Worm (Caenorhabditis elegans) whole organism, L1 larva: ENCODE data around the gene F54D5.24.
A peak's percentile ranks its signal among the peaks of the same experiment; 100 is the strongest.

ENCODE experiments used
- C04F5.9 ChIP-seq: sonication (generic microtip); optimal IDR thresholded peaks from 2 replicates; lab custom pipeline; 2016; ENCODE audit warnings: missing genetic modification characterization, missing compliant biosample characterization
- C16A3.4 ChIP-seq: fragments of 150-350 bp; optimal IDR thresholded peaks from 2 replicates; lab custom pipeline; 2014; ENCODE audit warnings: missing biosample characterization, missing genetic modification characterization
- C34B4.2 ChIP-seq: sonication (generic microtip); optimal IDR thresholded peaks from 2 replicates; lab custom pipeline; 2017; ENCODE audit warnings: mild to moderate bottlenecking, missing genetic modification characterization, missing compliant biosample characterization
- F16B12.6 ChIP-seq: fragments of 150-350 bp; optimal IDR thresholded peaks from 2 replicates; lab custom pipeline; 2014; ENCODE audit warnings: missing biosample characterization, missing genetic modification characterization
- blmp-1 ChIP-seq: fragments of 150-350 bp; optimal IDR thresholded peaks from 2 replicates; lab custom pipeline; 2014; ENCODE audit warnings: missing biosample characterization, missing genetic modification characterization
- ceh-90 ChIP-seq: sonication (generic microtip); optimal IDR thresholded peaks from 2 replicates; lab custom pipeline; 2016; ENCODE audit warnings: missing genetic modification characterization, missing compliant biosample characterization
- ces-1 ChIP-seq: fragments of 150-350 bp; optimal IDR thresholded peaks from 2 replicates; lab custom pipeline; 2014; ENCODE audit warnings: missing biosample characterization, missing genetic modification reagents, missing genetic modification characterization
- dpl-1 ChIP-seq, 3 experiments: fragments of 150-350 bp in 2 of 3; sonication (generic microtip) in 1 of 3; optimal IDR thresholded peaks; 2 replicates each; lab custom pipeline; 2014 to 2017; ENCODE audit warnings: missing biosample characterization in 3 of 3, missing genetic modification characterization in 3 of 3, missing genetic modification reagents in 3 of 3
- dsc-1 ChIP-seq: sonication (generic microtip); optimal IDR thresholded peaks from 2 replicates; lab custom pipeline; 2016; ENCODE audit warnings: mild to moderate bottlenecking, missing genetic modification characterization, missing compliant biosample characterization
- efl-1 ChIP-seq, 4 experiments: fragments of 150-350 bp; optimal IDR thresholded peaks in 3 of 4; peaks in 1 of 4; 1 replicate in 1 of 4; 2 replicates in 3 of 4; lab custom pipeline; 2014; ENCODE audit warnings: missing biosample characterization in 2 of 4, missing genetic modification characterization in 2 of 4, missing genetic modification reagents in 2 of 4
- efl-3 ChIP-seq: fragments of 200-800 bp; sonication (Bioruptor generic); optimal IDR thresholded peaks from 2 replicates; lab custom pipeline; 2018; ENCODE audit warnings: mild to moderate bottlenecking, missing genetic modification characterization, missing compliant biosample characterization
- egl-13 ChIP-seq: sonication (generic microtip); optimal IDR thresholded peaks from 2 replicates; lab custom pipeline; 2016; ENCODE audit warnings: missing genotype, missing genetic modification reagents, missing genetic modification characterization, missing compliant biosample characterization
- elt-2 ChIP-seq: sonication (generic microtip); optimal IDR thresholded peaks from 2 replicates; lab custom pipeline; 2016; ENCODE audit warnings: missing genetic modification characterization, mild to moderate bottlenecking, inconsistent platforms, missing compliant biosample characterization, missing genetic modification reagents
- fkh-10 ChIP-seq: sonication (generic microtip); optimal IDR thresholded peaks from 2 replicates; lab custom pipeline; 2017; ENCODE audit warnings: missing biosample characterization, missing genetic modification reagents, missing genetic modification characterization
- fkh-4 ChIP-seq: sonication (generic microtip); optimal IDR thresholded peaks from 2 replicates; lab custom pipeline; 2016; ENCODE audit warnings: missing compliant biosample characterization, missing genetic modification characterization, borderline replicate concordance
- fkh-8 ChIP-seq: sonication (generic microtip); optimal IDR thresholded peaks from 2 replicates; lab custom pipeline; 2016; ENCODE audit warnings: mild to moderate bottlenecking, missing genetic modification characterization, missing compliant biosample characterization
- hpl-2 ChIP-seq: fragments of 150-350 bp; optimal IDR thresholded peaks from 2 replicates; lab custom pipeline; 2014; ENCODE audit warnings: missing biosample characterization, missing genetic modification reagents, missing genetic modification characterization
- irx-1 ChIP-seq: sonication (generic microtip); optimal IDR thresholded peaks from 2 replicates; lab custom pipeline; 2016; ENCODE audit warnings: missing genetic modification characterization, missing compliant biosample characterization
- jun-1 ChIP-seq: fragments of 150-350 bp; optimal IDR thresholded peaks from 2 replicates; lab custom pipeline; 2014; ENCODE audit warnings: missing biosample characterization, missing genetic modification reagents, missing genetic modification characterization
- lin-14 ChIP-seq: fragments of 200-800 bp; sonication (Bioruptor generic); optimal IDR thresholded peaks from 2 replicates; lab custom pipeline; 2018; ENCODE audit warnings: mild to moderate bottlenecking, missing genetic modification characterization, moderate library complexity, missing compliant biosample characterization
- lin-35 ChIP-seq, 2 experiments: fragments of 150-350 bp; optimal IDR thresholded peaks; 2 replicates each; lab custom pipeline; 2014; ENCODE audit warnings: missing biosample characterization in 2 of 2, missing genetic modification characterization in 2 of 2, missing genetic modification reagents in 2 of 2
- lir-3 ChIP-seq: sonication (generic microtip); optimal IDR thresholded peaks from 2 replicates; lab custom pipeline; 2016; ENCODE audit warnings: mild to moderate bottlenecking, missing genetic modification characterization, moderate library complexity, missing compliant biosample characterization; ENCODE audit not compliant: poor library complexity
- mdl-1 ChIP-seq, 2 experiments: fragments of 150-350 bp; optimal IDR thresholded peaks; 2 replicates each; lab custom pipeline; 2014 to 2017; ENCODE audit warnings: missing biosample characterization in 2 of 2, missing genetic modification characterization in 2 of 2, inconsistent platforms in 1 of 2
- mef-2 ChIP-seq: fragments of 150-350 bp; optimal IDR thresholded peaks from 2 replicates; lab custom pipeline; 2014; ENCODE audit warnings: missing biosample characterization, missing genetic modification characterization
- nhr-12 ChIP-seq: sonication (generic microtip); optimal IDR thresholded peaks from 2 replicates; lab custom pipeline; 2017; ENCODE audit warnings: missing biosample characterization, missing genetic modification characterization
- nhr-20 ChIP-seq: sonication (generic microtip); optimal IDR thresholded peaks from 2 replicates; lab custom pipeline; 2016; ENCODE audit warnings: mild to moderate bottlenecking, missing genetic modification characterization, missing compliant biosample characterization
- nhr-237 ChIP-seq: fragments of 150-350 bp; optimal IDR thresholded peaks from 2 replicates; lab custom pipeline; 2014; ENCODE audit warnings: missing biosample characterization, missing genetic modification characterization
- nhr-71 ChIP-seq: sonication (generic microtip); optimal IDR thresholded peaks from 2 replicates; lab custom pipeline; 2016; ENCODE audit warnings: mild to moderate bottlenecking, missing genetic modification characterization, moderate library complexity, missing compliant biosample characterization
- nhr-85 ChIP-seq: sonication (generic microtip); peaks from one replicate; lab custom pipeline; 2016; ENCODE audit warnings: missing genetic modification characterization, inconsistent platforms, missing compliant biosample characterization
- pqm-1 ChIP-seq: sonication (generic microtip); optimal IDR thresholded peaks from 3 replicates; lab custom pipeline; 2017; ENCODE audit warnings: missing biosample characterization, missing genetic modification characterization
- snpc-4 ChIP-seq: fragments of 150-350 bp; optimal IDR thresholded peaks from 2 replicates; lab custom pipeline; 2014; ENCODE audit warnings: missing biosample characterization, missing genetic modification characterization
- sup-37 ChIP-seq: fragments of 200-800 bp; sonication (Bioruptor generic); optimal IDR thresholded peaks from 2 replicates; lab custom pipeline; 2018; ENCODE audit warnings: mild to moderate bottlenecking, missing genetic modification characterization, missing compliant biosample characterization
- tbx-2 ChIP-seq: sonication (generic microtip); optimal IDR thresholded peaks from 2 replicates; lab custom pipeline; 2016; ENCODE audit warnings: missing genetic modification characterization, missing compliant biosample characterization
- vab-15 ChIP-seq: sonication (generic microtip); optimal IDR thresholded peaks from 2 replicates; lab custom pipeline; 2017; ENCODE audit warnings: missing genotype, mild to moderate bottlenecking, missing genetic modification characterization, missing compliant biosample characterization
- xbp-1 ChIP-seq: sonication (generic microtip); optimal IDR thresholded peaks from 2 replicates; lab custom pipeline; 2016; ENCODE audit warnings: missing genetic modification characterization, missing compliant biosample characterization
- ztf-4 ChIP-seq: fragments of 150-350 bp; optimal IDR thresholded peaks from 2 replicates; lab custom pipeline; 2014; ENCODE audit warnings: missing biosample characterization, missing genetic modification characterization

The F54D5.24 gene

DNA sequence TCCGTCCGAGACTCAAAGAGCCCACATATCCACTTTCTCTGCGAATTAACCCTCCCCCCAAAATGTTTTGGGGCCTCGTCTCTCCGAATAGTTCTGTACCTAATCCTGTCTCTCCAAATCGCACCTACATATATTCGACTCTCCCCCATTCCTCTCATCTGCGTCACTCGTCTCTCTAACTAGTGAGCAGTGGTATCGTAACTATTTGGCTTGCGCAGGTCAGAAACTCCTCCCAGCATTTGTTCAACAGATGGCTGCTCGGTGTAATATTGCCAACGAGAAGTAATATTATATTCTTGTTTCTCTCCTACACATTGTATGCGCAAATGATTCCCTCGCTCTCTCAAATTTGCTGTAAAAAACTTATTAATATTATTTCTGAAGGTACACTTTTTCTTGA, at the start of gene F54D5.24:
Gene F54D5.24, plus strand, starts transcription at position 316 of the 400 bp plus-strand sequence.
- no peak for TF ChIP-seq sup-37 (GFP tag; lab: Kevin White, UChicago)
- no peak for TF ChIP-seq egl-13 (tag; lab: Kevin White, UChicago)
- TF ChIP-seq F16B12.6 (tag; lab: Kevin White, UChicago), result no peak
- no peak for TF ChIP-seq lin-14 (GFP tag; lab: Kevin White, UChicago)
- no peak for TF ChIP-seq nhr-237 (tag; lab: Kevin White, UChicago)
- TF ChIP-seq pqm-1 (tag; lab: Kevin White, UChicago), result no peak
- TF ChIP-seq nhr-20 (tag; lab: Kevin White, UChicago), result no peak
- TF ChIP-seq ztf-4 (tag; lab: Kevin White, UChicago), result no peak
- no peak for TF ChIP-seq nhr-85 (tag; lab: Kevin White, UChicago)
- no peak for TF ChIP-seq tbx-2
- TF ChIP-seq snpc-4 (tag; lab: Kevin White, UChicago), result no peak
- no peak for TF ChIP-seq blmp-1 (tag; lab: Kevin White, UChicago)
- TF ChIP-seq jun-1, result no peak
- no peak for TF ChIP-seq mdl-1 (tag; optimal IDR thresholded peaks at IDR 0.05; lab: Kevin White, UChicago)
- no peak for TF ChIP-seq lin-35 (GFP tag; optimal IDR thresholded peaks at IDR 0.05; lab: Kevin White, UChicago)
- TF ChIP-seq fkh-10 (GFP tag; lab: Kevin White, UChicago), result no peak
- no peak for TF ChIP-seq fkh-4 (tag; lab: Kevin White, UChicago)
- TF ChIP-seq C16A3.4 (tag; lab: Kevin White, UChicago), result no peak
- no peak for TF ChIP-seq ces-1 (GFP tag; lab: Kevin White, UChicago)
- no peak for TF ChIP-seq efl-3 (GFP tag; lab: Kevin White, UChicago)

ce11 chrII:11510373-11510772, 45.4 kb upstream of the F54D5.24 start, which contains the start of gene npr-41:
Gene npr-41 (plus strand): TSS chrII:11510673.
- TF ChIP-seq xbp-1 (tag; lab: Kevin White, UChicago) (no peak), nhr-12 (tag; lab: Kevin White, UChicago) (no peak), mef-2 (no peak), lir-3 (no peak), nhr-85 (tag; lab: Kevin White, UChicago) (peak; percentile 19), hpl-2 (no peak), nhr-71 (tag; lab: Kevin White, UChicago) (no peak), C04F5.9 (no peak), elt-2 (tag; lab: Kevin White, UChicago) (no peak)

DNA sequence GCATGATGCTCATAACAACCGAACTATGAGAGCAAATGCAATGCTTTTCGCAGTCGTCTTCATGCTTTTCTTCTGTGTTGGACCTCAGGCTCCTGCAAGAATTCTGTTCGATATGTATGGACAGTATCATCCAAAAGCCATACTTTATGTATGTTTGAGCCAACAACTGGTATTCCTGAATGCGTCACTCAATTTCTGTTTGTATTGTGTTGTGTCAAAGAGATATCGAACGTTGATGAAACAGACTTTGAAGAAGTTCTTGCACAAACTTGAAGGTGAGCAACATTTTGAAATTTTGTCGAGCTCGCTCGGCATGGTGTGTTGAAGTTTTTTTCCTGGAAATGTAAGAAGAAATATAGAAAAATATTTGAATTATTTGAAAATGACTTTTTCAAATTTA, 42.8 kb upstream of the F54D5.24 start:
- TF ChIP-seq fkh-10 (GFP tag; lab: Kevin White, UChicago), result no peak
- no peak for TF ChIP-seq efl-1 (optimal IDR thresholded peaks at IDR 0.05; lab: Kevin White, UChicago)
- TF ChIP-seq efl-1 (GFP tag; optimal IDR thresholded peaks at IDR 0.05 in 1 of 2; lab: Kevin White, UChicago), result peak in 1 of 2 experiments; percentile 56
- no peak for TF ChIP-seq dsc-1 (tag; lab: Kevin White, UChicago)
- TF ChIP-seq, all 84 proteins: peak for 1

DNA sequence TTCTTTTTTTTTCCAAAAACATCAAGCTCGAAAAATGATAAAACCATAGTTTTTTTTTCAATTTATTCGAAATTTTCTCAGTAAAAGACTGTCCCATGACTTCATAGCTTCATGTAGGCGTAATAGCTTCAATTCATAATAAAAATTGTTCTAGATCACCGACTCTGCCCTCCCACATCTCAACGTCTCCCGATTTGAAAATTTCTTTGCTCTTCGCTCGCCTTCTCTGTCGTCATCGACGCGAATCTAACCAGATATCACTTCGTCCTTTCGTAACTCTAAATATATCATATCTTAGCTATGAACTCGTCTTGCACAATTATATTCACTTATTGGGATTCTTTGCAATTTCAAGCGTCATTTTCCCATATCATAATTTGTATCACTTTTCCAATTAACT, 41.0 kb upstream of the F54D5.24 start, which contains the start of gene srh-44:
Gene srh-44, plus strand, starts transcription at position 301 of the 400 bp plus-strand sequence.
- no peak for TF ChIP-seq C34B4.2 (tag; lab: Kevin White, UChicago)
- TF ChIP-seq, all 84 proteins: peak for 0

DNA sequence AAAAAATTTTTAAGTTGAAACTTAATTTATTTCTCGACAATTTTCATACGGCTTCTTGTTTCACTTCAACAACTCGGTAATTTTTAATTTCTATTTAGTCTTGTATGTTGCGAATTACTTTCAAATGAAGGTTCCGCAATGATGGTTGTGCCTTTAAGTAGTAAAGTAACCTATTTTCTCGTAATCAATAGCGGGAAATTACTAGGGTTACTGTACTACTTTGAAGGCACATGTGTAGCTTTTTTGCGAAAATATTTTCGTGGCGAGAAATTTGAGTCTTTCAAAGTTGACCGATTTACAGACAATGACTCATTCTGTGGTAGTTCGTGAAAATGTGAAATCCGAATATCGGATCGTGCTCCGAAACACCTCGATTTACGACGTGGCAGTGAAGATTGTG, 37.6 kb upstream of the F54D5.24 start, which contains the start of gene B0334.10:
Gene B0334.10, plus strand, starts transcription at position 301 of the 400 bp plus-strand sequence.
- TF ChIP-seq fkh-10 (GFP tag; lab: Kevin White, UChicago), result no peak
- no peak for TF ChIP-seq tbx-2
- no peak for TF ChIP-seq dpl-1 (GFP tag; optimal IDR thresholded peaks at IDR 0.05; lab: Kevin White, UChicago)
- no peak for TF ChIP-seq nhr-20 (tag; lab: Kevin White, UChicago)
- no peak for TF ChIP-seq ceh-90
- TF ChIP-seq irx-1 (tag; lab: Kevin White, UChicago), result no peak
- no peak for TF ChIP-seq fkh-8 (tag; lab: Kevin White, UChicago)
- no peak for TF ChIP-seq vab-15
